Fruit fly (Drosophila melanogaster) whole organism, embryonic: ENCODE measurements around the gene CG7789.

Experiments used
- Adf1 ChIP-seq: fragments of 200-800 bp; sonication (Bioruptor generic); IDR thresholded peaks from 2 replicates; pipeline ENCODE4 v1.3.6; 2022; ENCODE audit warnings: missing biosample characterization, missing genetic modification characterization
- Atf-2 ChIP-seq: fragments of 200-800 bp; sonication (Bioruptor generic); optimal IDR thresholded peaks from 2 replicates; lab custom pipeline; 2016; ENCODE audit warnings: missing biosample characterization, missing genetic modification characterization
- Atf3 ChIP-seq: fragments of 200-800 bp; sonication (Bioruptor generic); optimal IDR thresholded peaks from 3 replicates; lab custom pipeline; 2016; ENCODE audit warnings: missing biosample characterization, missing genetic modification characterization
- CG10147 ChIP-seq: fragments of 200-800 bp; sonication (Bioruptor generic); optimal IDR thresholded peaks from 2 replicates; lab custom pipeline; 2019; ENCODE audit warnings: missing biosample characterization, mild to moderate bottlenecking, missing genetic modification characterization, moderate library complexity
- CG10565 ChIP-seq: fragments of 200-800 bp; sonication (Bioruptor generic); optimal IDR thresholded peaks from 3 replicates; lab custom pipeline; 2016; ENCODE audit warnings: missing biosample characterization, mild to moderate bottlenecking, missing genetic modification characterization
- CG10654 ChIP-seq: fragments of 200-800 bp; sonication (Bioruptor generic); optimal IDR thresholded peaks from 2 replicates; lab custom pipeline; 2016; ENCODE audit warnings: missing biosample characterization, missing genetic modification characterization
- CG10979 ChIP-seq: fragments of 200-800 bp; sonication (Bioruptor generic); optimal IDR thresholded peaks from 2 replicates; lab custom pipeline; 2018; ENCODE audit warnings: missing biosample characterization, mild to moderate bottlenecking, missing genetic modification characterization, moderate library complexity
- CG11696 ChIP-seq: fragments of 200-800 bp; sonication (Bioruptor generic); IDR thresholded peaks from 2 replicates; pipeline ENCODE4 v1.3.6; 2022; ENCODE audit warnings: missing biosample characterization, missing genetic modification characterization
- CG15073 ChIP-seq: fragments of 200-800 bp; sonication (Bioruptor generic); optimal IDR thresholded peaks from 2 replicates; lab custom pipeline; 2016; ENCODE audit warnings: missing biosample characterization, missing genetic modification characterization
- CG2116 ChIP-seq: fragments of 200-800 bp; sonication (Bioruptor generic); optimal IDR thresholded peaks from 3 replicates; lab custom pipeline; 2018; ENCODE audit warnings: missing biosample characterization, mild to moderate bottlenecking, missing genetic modification characterization
- CG2678 ChIP-seq: fragments of 200-800 bp; sonication (Bioruptor generic); optimal IDR thresholded peaks from 3 replicates; lab custom pipeline; 2019; ENCODE audit warnings: missing biosample characterization, mild to moderate bottlenecking, missing genetic modification characterization, moderate library complexity
- CG30403 ChIP-seq: fragments of 200-800 bp; sonication (Bioruptor generic); optimal IDR thresholded peaks from 3 replicates; lab custom pipeline; 2016; ENCODE audit warnings: missing biosample characterization, missing genetic modification characterization
- CG31388 ChIP-seq: fragments of 200-800 bp; sonication (Bioruptor generic); optimal IDR thresholded peaks from 2 replicates; lab custom pipeline; 2016; ENCODE audit warnings: missing biosample characterization, missing genetic modification characterization
- CG32767 ChIP-seq: fragments of 200-800 bp; sonication (Bioruptor generic); IDR thresholded peaks from 2 replicates; pipeline ENCODE4 v1.3.6; 2022; ENCODE audit warnings: missing biosample characterization, missing genetic modification characterization
- CG3281 ChIP-seq: fragments of 200-800 bp; sonication (Bioruptor generic); optimal IDR thresholded peaks from 3 replicates; lab custom pipeline; 2017; ENCODE audit warnings: missing biosample characterization, mild to moderate bottlenecking, missing genetic modification characterization
- CG42726 ChIP-seq: fragments of 200-800 bp; sonication (Bioruptor generic); IDR thresholded peaks from 2 replicates; pipeline ENCODE4 v1.3.6; 2022; ENCODE audit warnings: missing biosample characterization, missing genetic modification characterization; ENCODE audit not compliant: partially characterized antibody
- CG4730 ChIP-seq: fragments of 200-800 bp; sonication (Bioruptor generic); IDR thresholded peaks from 2 replicates; pipeline ENCODE4 v1.3.6; 2022; ENCODE audit warnings: missing biosample characterization, missing genetic modification characterization
- CG5180 ChIP-seq: fragments of 200-800 bp; sonication (Bioruptor generic); optimal IDR thresholded peaks from 3 replicates; lab custom pipeline; 2017; ENCODE audit warnings: missing biosample characterization, missing genetic modification characterization, mild to moderate bottlenecking, moderate library complexity, missing genetic modification reagents
- CG6683 ChIP-seq: fragments of 200-800 bp; sonication (Bioruptor generic); optimal IDR thresholded peaks from 2 replicates; lab custom pipeline; 2017; ENCODE audit warnings: missing biosample characterization, mild to moderate bottlenecking, missing genetic modification characterization, missing genetic modification reagents
- CG6689 ChIP-seq: fragments of 200-800 bp; sonication (Bioruptor generic); IDR thresholded peaks from 2 replicates; pipeline ENCODE4 v1.3.6; 2022; ENCODE audit warnings: missing biosample characterization, missing genetic modification characterization
- CrebB ChIP-seq: fragments of 200-800 bp; sonication (Bioruptor generic); optimal IDR thresholded peaks from 3 replicates; lab custom pipeline; 2018; ENCODE audit warnings: missing biosample characterization, mild to moderate bottlenecking, missing genetic modification characterization
- D19B ChIP-seq: fragments of 200-800 bp; sonication (Bioruptor generic); optimal IDR thresholded peaks from 2 replicates; lab custom pipeline; 2017; ENCODE audit warnings: missing biosample characterization, mild to moderate bottlenecking, missing genetic modification characterization
- Dip3 ChIP-seq: fragments of 200-800 bp; sonication (Bioruptor generic); optimal IDR thresholded peaks from 3 replicates; lab custom pipeline; 2016; ENCODE audit warnings: missing biosample characterization, missing genetic modification characterization
- HLH3B ChIP-seq: fragments of 200-800 bp; sonication (Bioruptor generic); IDR thresholded peaks from 2 replicates; pipeline ENCODE4 v1.3.6; 2022; ENCODE audit warnings: missing biosample characterization, missing genetic modification characterization
- Hand ChIP-seq: fragments of 200-800 bp; sonication (Bioruptor generic); optimal IDR thresholded peaks from 2 replicates; lab custom pipeline; 2017; ENCODE audit warnings: mild to moderate bottlenecking, missing biosample characterization, missing genetic modification reagents, missing genetic modification characterization
- Oaz ChIP-seq: fragments of 200-800 bp; sonication (Bioruptor generic); IDR thresholded peaks from 2 replicates; pipeline ENCODE4 v1.3.6; 2022; ENCODE audit warnings: missing biosample characterization, missing genetic modification characterization
- Ravus ChIP-seq: fragments of 200-800 bp; sonication (Bioruptor generic); IDR thresholded peaks from 2 replicates; pipeline ENCODE4 v1.3.6; 2022; ENCODE audit warnings: missing biosample characterization, missing genetic modification characterization
- Scr ChIP-seq: fragments of 200-800 bp; sonication (Bioruptor generic); IDR thresholded peaks from 2 replicates; pipeline ENCODE4 v1.3.6; 2022; ENCODE audit warnings: missing biosample characterization, missing genetic modification characterization; ENCODE audit not compliant: partially characterized antibody
- abd-A ChIP-seq: fragments of 200-800 bp; sonication (Bioruptor generic); optimal IDR thresholded peaks from 3 replicates; lab custom pipeline; 2019; ENCODE audit warnings: missing biosample characterization, mild to moderate bottlenecking, missing genetic modification characterization, moderate library complexity
- bab2 ChIP-seq: fragments of 200-800 bp; sonication (Bioruptor generic); optimal IDR thresholded peaks from 2 replicates; lab custom pipeline; 2016; ENCODE audit warnings: missing biosample characterization, missing genetic modification characterization
- caup ChIP-seq: fragments of 200-800 bp; sonication (Bioruptor generic); optimal IDR thresholded peaks from 3 replicates; lab custom pipeline; 2017; ENCODE audit warnings: missing biosample characterization, mild to moderate bottlenecking, missing genetic modification characterization, moderate library complexity; ENCODE audit not compliant: severe bottlenecking
- dimm ChIP-seq: fragments of 200-800 bp; sonication (Bioruptor generic); IDR thresholded peaks from 2 replicates; pipeline ENCODE4 v1.3.6; 2022; ENCODE audit warnings: missing biosample characterization, missing genetic modification characterization
- dm ChIP-seq: fragments of 200-800 bp; sonication (Bioruptor generic); optimal IDR thresholded peaks from 3 replicates; lab custom pipeline; 2016; ENCODE audit warnings: missing biosample characterization, missing genetic modification characterization
- fd96Cb ChIP-seq: fragments of 200-800 bp; sonication (Bioruptor generic); optimal IDR thresholded peaks from 2 replicates; lab custom pipeline; 2018; ENCODE audit warnings: missing biosample characterization, mild to moderate bottlenecking, missing genetic modification characterization, moderate library complexity
- gcm ChIP-seq: fragments of 200-800 bp; sonication (Bioruptor generic); optimal IDR thresholded peaks from 2 replicates; lab custom pipeline; 2019; ENCODE audit warnings: missing biosample characterization, mild to moderate bottlenecking, missing genetic modification characterization, moderate library complexity
- hkb ChIP-seq, 2 experiments: fragments of 200-800 bp in 1 of 2; fragments of >200 bp in 1 of 2; sonication (Bioruptor generic) in 1 of 2; IDR thresholded peaks in 1 of 2; optimal IDR thresholded peaks in 1 of 2; 2 replicates each; pipeline versions ENCODE4 v1.3.6 to Lab custom; 2017 to 2022; ENCODE audit warnings: missing biosample characterization in 1 of 2, missing genetic modification characterization in 1 of 2
- lab ChIP-seq: fragments of 200-800 bp; sonication (Bioruptor generic); optimal IDR thresholded peaks from 3 replicates; lab custom pipeline; 2017; ENCODE audit warnings: missing biosample characterization, missing genetic modification characterization, mild to moderate bottlenecking, moderate library complexity, missing genetic modification reagents
- mirr ChIP-seq: fragments of 200-800 bp; sonication (Bioruptor generic); optimal IDR thresholded peaks from 3 replicates; lab custom pipeline; 2018; ENCODE audit warnings: missing biosample characterization, mild to moderate bottlenecking, missing genetic modification characterization
- prd ChIP-seq, 3 experiments: fragments of >200 bp in 2 of 3; fragments of 200-800 bp in 1 of 3; sonication (Bioruptor generic) in 1 of 3; optimal IDR thresholded peaks in 2 of 3; IDR thresholded peaks in 1 of 3; 2 replicates in 2 of 3; 3 replicates in 1 of 3; pipeline versions ENCODE4 v1.3.6 to Lab custom; 2017 to 2022; ENCODE audit warnings: missing biosample characterization in 1 of 3, missing genetic modification characterization in 1 of 3
- pros ChIP-seq: fragments of 200-800 bp; sonication (Bioruptor generic); optimal IDR thresholded peaks from 3 replicates; lab custom pipeline; 2019; ENCODE audit warnings: missing biosample characterization, mild to moderate bottlenecking, missing genetic modification characterization, moderate library complexity
- pzg ChIP-seq: fragments of 200-800 bp; sonication (Bioruptor generic); optimal IDR thresholded peaks from 3 replicates; lab custom pipeline; 2018; ENCODE audit warnings: missing biosample characterization, mild to moderate bottlenecking, missing genetic modification characterization, moderate library complexity
- run ChIP-seq: fragments of 200-800 bp; sonication (Bioruptor generic); optimal IDR thresholded peaks from 3 replicates; lab custom pipeline; 2018; ENCODE audit warnings: missing biosample characterization, mild to moderate bottlenecking, missing genetic modification characterization
- seq ChIP-seq: fragments of 200-800 bp; sonication (Bioruptor generic); IDR thresholded peaks from 2 replicates; pipeline ENCODE4 v1.3.6; 2022; ENCODE audit warnings: missing biosample characterization, missing genetic modification characterization
- slbo ChIP-seq: fragments of 200-800 bp; sonication (Bioruptor generic); IDR thresholded peaks from 2 replicates; pipeline ENCODE4 v1.3.6; 2022; ENCODE audit warnings: missing biosample characterization, missing genetic modification characterization
- stc ChIP-seq: fragments of 200-800 bp; sonication (Bioruptor generic); IDR thresholded peaks from 2 replicates; pipeline ENCODE4 v1.3.6; 2022; ENCODE audit warnings: missing biosample characterization, missing genetic modification characterization
- tin ChIP-seq: fragments of 200-800 bp; sonication (Bioruptor generic); optimal IDR thresholded peaks from 3 replicates; lab custom pipeline; 2016; ENCODE audit warnings: missing biosample characterization, missing genetic modification characterization
- trem ChIP-seq: fragments of 200-800 bp; optimal IDR thresholded peaks from 3 replicates; lab custom pipeline; 2019; ENCODE audit warnings: missing biosample characterization, mild to moderate bottlenecking, missing genetic modification characterization, moderate library complexity
- usp ChIP-seq: fragments of >200 bp; optimal IDR thresholded peaks from 2 replicates; lab custom pipeline; 2017; ENCODE audit warnings: missing biosample characterization, missing genetic modification characterization

The CG7789 gene

DNA sequence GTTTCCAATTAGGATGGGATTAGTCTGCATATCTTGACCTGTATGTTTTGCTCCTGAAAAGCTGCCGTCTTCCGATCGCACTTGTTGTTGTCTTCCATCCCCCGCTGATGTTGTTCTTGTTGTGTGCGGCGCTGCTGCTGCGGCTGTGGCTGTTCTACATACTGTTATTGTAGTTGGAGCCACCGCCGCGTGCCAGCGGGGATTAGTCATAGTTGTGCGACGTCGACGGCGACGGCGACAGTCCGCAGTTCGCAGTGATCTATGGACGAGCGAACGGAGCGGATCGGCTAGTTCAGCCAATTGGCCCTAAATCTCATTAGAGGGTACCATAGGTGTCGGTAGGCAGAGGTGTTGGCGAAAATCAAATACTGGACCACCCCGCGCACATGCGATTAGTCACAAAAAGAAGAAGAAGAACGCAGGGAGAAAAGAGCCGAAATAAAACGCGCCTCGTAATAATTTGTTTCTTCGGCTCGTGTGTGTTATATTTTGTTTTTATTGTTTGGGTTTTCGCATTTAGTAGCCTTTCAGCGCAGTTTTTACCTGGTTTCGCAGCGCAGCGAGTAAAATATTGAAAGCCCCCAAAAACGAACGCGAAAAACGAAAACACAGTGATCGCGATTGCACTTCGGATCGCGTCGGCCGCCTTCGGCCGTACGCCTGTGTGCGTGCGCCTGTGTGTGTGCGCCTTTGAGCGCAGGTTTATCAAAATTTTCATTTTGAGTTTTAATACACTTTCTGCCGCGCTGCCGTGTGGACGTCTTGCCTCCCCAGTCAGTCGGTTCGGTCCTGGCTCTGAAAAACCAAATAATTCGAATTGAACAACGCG is 37.5 kb upstream of the CG7789 start, which contains the start of gene kay (continued):
- TF ChIP-seq CG32767 (GFP tag; lab: Robert Waterston, UW) (no peak), CG5180 (no peak), fd96Cb (tag; lab: Kevin White, UChicago) (no peak), dm (GFP tag; lab: Kevin White, UChicago) (no peak), CG10147 (GFP tag; lab: Kevin White, UChicago) (no peak), bab2 (GFP tag; lab: Kevin White, UChicago) (no peak), stc (no peak), pzg (GFP tag; lab: Kevin White, UChicago) (no peak), CrebB (no peak), Oaz (GFP tag; lab: Robert Waterston, UW) (0 out of 2 replicates have a peak, but pooled peaks have one; percentile 24), run (tag; lab: Kevin White, UChicago) (no peak), Hand (GFP tag; lab: Kevin White, UChicago) (no peak), hkb (optimal IDR thresholded peaks at IDR 0.05; lab: Kevin White, UChicago) (no peak), hkb (GFP tag; IDR thresholded peaks at IDR 0.05; lab: Robert Waterston, UW) (no peak), CG10654 (GFP tag; lab: Kevin White, UChicago) (no peak), usp (GFP tag; lab: Kevin White, UChicago) (no peak), tin (GFP tag; lab: Kevin White, UChicago) (no peak), Ravus (GFP tag; lab: Robert Waterston, UW) (no peak), HLH3B (GFP tag; lab: Robert Waterston, UW) (no peak), seq (no peak), prd (optimal IDR thresholded peaks at IDR 0.05; lab: Kevin White, UChicago) (no peak), prd (GFP tag; IDR thresholded peaks at IDR 0.05; lab: Robert Waterston, UW) (no peak), mirr (GFP tag; lab: Kevin White, UChicago) (no peak), Atf3 (GFP tag; lab: Kevin White, UChicago) (no peak), gcm (GFP tag; lab: Kevin White, UChicago) (no peak), CG10565 (GFP tag; lab: Kevin White, UChicago) (no peak), pros (GFP tag; lab: Kevin White, UChicago) (no peak), CG6683 (no peak), Dip3 (no peak), CG15073 (GFP tag; lab: Kevin White, UChicago) (no peak), abd-A (tag; lab: Kevin White, UChicago) (no peak), caup (GFP tag; lab: Kevin White, UChicago) (no peak), D19B (GFP tag; lab: Kevin White, UChicago) (peak; percentile 71), Scr (no peak), CG2116 (GFP tag; lab: Kevin White, UChicago) (no peak), CG42726 (GFP tag; lab: Robert Waterston, UW) (0 out of 2 replicates have a peak, but pooled peaks have one; percentile 19), CG2678 (no peak), CG30403 (GFP tag; lab: Kevin White, UChicago) (no peak), CG31388 (no peak), Atf-2 (no peak), slbo (GFP tag; lab: Robert Waterston, UW) (peak; percentile 25; the same call in 1 of the 2 replicates), dimm (GFP tag; lab: Robert Waterston, UW) (no peak), CG11696 (GFP tag; lab: Robert Waterston, UW) (no peak), trem (tag; lab: Kevin White, UChicago) (no peak), CG3281 (GFP tag; lab: Kevin White, UChicago) (no peak), Adf1 (GFP tag; lab: Robert Waterston, UW) (peak; percentile 70), CG4730 (GFP tag; lab: Robert Waterston, UW) (no peak), CG10979 (no peak), CG6689 (no peak), lab (GFP tag; lab: Kevin White, UChicago) (no peak)
